Worm (Caenorhabditis elegans): ENCODE results near the gene glb-32.

Gene glb-32

DNA sequence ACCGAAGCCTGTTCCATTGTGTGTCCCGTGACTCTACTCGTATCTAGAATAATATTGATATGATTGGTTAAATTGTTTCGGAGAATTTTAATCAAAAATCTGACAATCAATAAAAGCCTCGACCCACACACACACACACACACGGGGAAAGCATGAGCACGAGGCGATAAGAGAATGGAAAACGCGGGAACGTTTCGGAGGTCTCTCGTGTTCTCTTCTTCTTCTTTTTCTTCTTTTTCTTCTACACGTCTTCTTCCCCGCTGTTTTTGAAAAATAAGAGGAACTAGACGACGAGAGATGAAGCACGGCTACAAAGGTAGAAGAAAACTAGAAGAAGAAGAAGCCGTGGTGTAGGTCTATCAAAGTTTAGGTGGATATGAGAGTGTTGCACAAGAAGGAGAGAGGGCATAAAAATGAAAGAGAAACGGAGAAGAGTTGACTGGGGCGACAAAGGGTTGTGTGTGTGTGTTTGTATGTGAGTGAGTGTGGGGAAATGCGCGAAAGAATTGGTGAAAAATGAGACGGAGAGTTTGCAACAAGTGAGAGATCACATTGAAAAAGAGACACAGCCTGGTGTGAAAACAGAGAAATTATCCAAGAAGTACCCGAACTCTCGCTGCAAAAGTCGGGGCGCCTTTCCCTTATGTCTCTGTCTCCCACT lies 24.5 kb downstream of the glb-32 start, which contains the start of gene mlk-1 (continued):
- TF ChIP-seq nhr-102 (tag; optimal IDR thresholded peaks at IDR 0.05) (no peak), nhr-11 (tag; optimal IDR thresholded peaks at IDR 0.05) (peak; percentile 85), nhr-10 (tag; optimal IDR thresholded peaks at IDR 0.05) (peak; percentile 36), unc-130 (GFP tag; optimal IDR thresholded peaks at IDR 0.05) (no peak), nhr-28 (tag; optimal IDR thresholded peaks at IDR 0.05) (peak; percentile 88), daf-16 (GFP tag; optimal IDR thresholded peaks at IDR 0.05) (no peak), daf-16 (tag; optimal IDR thresholded peaks at IDR 0.05) (peak; percentile 31), lin-15B (tag; optimal IDR thresholded peaks at IDR 0.05) (no peak), hlh-30 (tag; optimal IDR thresholded peaks at IDR 0.05; ENCODE audit: insufficient read depth) (peak; percentile 96), ctbp-1 (GFP tag; IDR thresholded peaks at IDR 0.05) (peak; percentile 37; the same call in 1 of the 2 replicates), ceh-28 (tag; optimal IDR thresholded peaks at IDR 0.05) (no peak), dpl-1 (GFP tag; optimal IDR thresholded peaks at IDR 0.05) (peak; percentile 15), F44E2.7 (GFP tag; IDR thresholded peaks at IDR 0.05) (no peak), daf-8 (GFP tag; IDR thresholded peaks at IDR 0.05) (no peak), ZK337.2 (GFP tag; IDR thresholded peaks at IDR 0.05) (no peak), nhr-41 (GFP tag; IDR thresholded peaks at IDR 0.05) (no peak), Y75B8A.6 (GFP tag; IDR thresholded peaks at IDR 0.05) (no peak), mdt-29 (GFP tag; IDR thresholded peaks at IDR 0.05) (peak; percentile 54; the same call in 1 of the 2 replicates), dmd-9 (GFP tag; IDR thresholded peaks at IDR 0.05) (no peak), zip-2 (tag; optimal IDR thresholded peaks at IDR 0.05) (no peak), dmd-6 (GFP tag; IDR thresholded peaks at IDR 0.05) (peak; percentile 70), nhr-111 (GFP tag; optimal IDR thresholded peaks at IDR 0.05) (no peak), nhr-237 (tag; optimal IDR thresholded peaks at IDR 0.05) (no peak), ceh-20 (GFP tag; IDR thresholded peaks at IDR 0.05) (no peak), unc-39 (tag; optimal IDR thresholded peaks at IDR 0.05) (no peak), hmg-1.1 (GFP tag; IDR thresholded peaks at IDR 0.05) (peak; percentile 56; the same call in 1 of the 2 replicates), dve-1 (tag; optimal IDR thresholded peaks at IDR 0.05; ENCODE audit: insufficient read depth) (peak; percentile 62), pqm-1 (tag; optimal IDR thresholded peaks at IDR 0.05) (peak; percentile 26), mep-1 (tag; optimal IDR thresholded peaks at IDR 0.05) (peak; percentile 75), R02D3.7 (tag; optimal IDR thresholded peaks at IDR 0.05) (no peak), lir-3 (tag; optimal IDR thresholded peaks at IDR 0.05) (no peak), nhr-76 (tag; optimal IDR thresholded peaks at IDR 0.05) (no peak), nhr-42 (GFP tag; IDR thresholded peaks at IDR 0.05) (no peak), D1046.2 (GFP tag; IDR thresholded peaks at IDR 0.05) (no peak), egl-27 (tag; optimal IDR thresholded peaks at IDR 0.05) (no peak), spr-3 (GFP tag; optimal IDR thresholded peaks at IDR 0.05) (no peak), T20F7.1 (GFP tag; optimal IDR thresholded peaks at IDR 0.05) (no peak), set-16 (GFP tag; IDR thresholded peaks at IDR 0.05) (peak; percentile 46; the same call in 1 of the 2 replicates), Y105C5A.15 (GFP tag; IDR thresholded peaks at IDR 0.05) (no peak), pha-4 (GFP tag; IDR thresholded peaks at IDR 0.05) (no peak), pha-4 (tag; optimal IDR thresholded peaks at IDR 0.05) (no peak), mes-2 (tag; optimal IDR thresholded peaks at IDR 0.05; ENCODE audit: poor library complexity, severe bottlenecking) (peak; percentile 34), ceh-82 (tag; optimal IDR thresholded peaks at IDR 0.05) (no peak), zfp-2 (tag; optimal IDR thresholded peaks at IDR 0.05) (no peak), F10B5.3 (tag; optimal IDR thresholded peaks at IDR 0.05) (no peak), jun-1 (tag; optimal IDR thresholded peaks at IDR 0.05) (no peak), gei-8 (GFP tag; optimal IDR thresholded peaks at IDR 0.05) (no peak), hlh-11 (tag; optimal IDR thresholded peaks at IDR 0.05) (peak; percentile 77), ztf-7 (tag; optimal IDR thresholded peaks at IDR 0.05) (no peak), zfp-3 (GFP tag; conservative IDR thresholded peaks at IDR 0.05) (no peak), sdz-12 (GFP tag; optimal IDR thresholded peaks at IDR 0.05) (no peak), ceh-62 (tag; optimal IDR thresholded peaks at IDR 0.05) (no peak)
